Worm (Caenorhabditis elegans): ENCODE data around the gene C34E10.12.

DNA sequence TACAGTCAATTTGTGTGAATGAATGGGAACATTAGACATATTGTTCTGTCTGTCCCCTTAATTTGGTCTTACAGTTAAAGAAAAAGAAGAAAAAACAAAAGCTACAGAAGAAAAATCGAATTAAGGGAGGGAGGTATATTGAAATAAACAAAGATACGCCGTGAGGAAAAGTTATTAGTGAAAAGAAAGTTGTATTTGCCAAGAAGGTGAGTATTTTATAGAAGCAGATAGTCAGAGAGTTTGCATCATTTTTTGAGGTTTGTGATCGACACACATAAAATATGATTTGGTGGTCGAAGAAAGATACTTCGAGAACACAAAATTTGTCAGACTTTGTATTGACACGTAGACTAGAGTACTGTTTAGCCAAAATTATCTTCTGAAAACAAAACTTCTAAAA is 27.3 kb downstream of the C34E10.12 start:
- TF ChIP-seq W03F9.2 (tag; optimal IDR thresholded peaks at IDR 0.05) (no peak), him-1 (tag; optimal IDR thresholded peaks at IDR 0.05) (no peak)

Measured in whole organism, L4/young adult.